Worm (Caenorhabditis elegans) whole organism, young adult: ENCODE data around the gene Y47D7A.6.

Experiments
- B0035.1 ChIP-seq: sonication (generic microtip); optimal IDR thresholded peaks from 2 replicates; lab custom pipeline; 2016; ENCODE audit warnings: missing genetic modification characterization, mild to moderate bottlenecking, missing compliant biosample characterization, missing genotype, missing genetic modification reagents
- B0336.3 ChIP-seq: fragments of 200-800 bp; sonication (Bioruptor generic); IDR thresholded peaks from 2 replicates; pipeline ENCODE4 v1.3.6; 2022; ENCODE audit warnings: missing genetic modification characterization, missing compliant biosample characterization
- C17E4.6 ChIP-seq: fragments of 200-800 bp; sonication (Bioruptor generic); IDR thresholded peaks from 2 replicates; pipeline ENCODE4 v1.3.6; 2022; ENCODE audit warnings: missing genetic modification reagents, missing genetic modification characterization, missing compliant biosample characterization
- D2030.7 ChIP-seq: fragments of 200-800 bp; sonication (Bioruptor generic); IDR thresholded peaks from 2 replicates; pipeline ENCODE4 v1.3.6; 2022; ENCODE audit warnings: missing genetic modification reagents, missing genetic modification characterization, missing compliant biosample characterization
- F22D6.2 ChIP-seq: sonication (generic microtip); optimal IDR thresholded peaks from 2 replicates; lab custom pipeline; 2016; ENCODE audit warnings: mild to moderate bottlenecking, missing genetic modification characterization, missing compliant biosample characterization
- F37B4.10 ChIP-seq: fragments of 200-800 bp; sonication (Bioruptor generic); IDR thresholded peaks from 2 replicates; pipeline ENCODE4 v1.3.6; 2022; ENCODE audit warnings: missing genetic modification characterization, missing compliant biosample characterization
- F57C9.4 ChIP-seq: sonication (generic microtip); optimal IDR thresholded peaks from 2 replicates; lab custom pipeline; 2017; ENCODE audit warnings: mild to moderate bottlenecking, missing genetic modification characterization, missing compliant biosample characterization
- Y53G8AR.9 ChIP-seq: fragments of 200-800 bp; sonication (Bioruptor generic); conservative IDR thresholded peaks from 2 replicates; pipeline ENCODE4 v1.3.6; 2022; ENCODE audit warnings: missing genetic modification reagents, missing genetic modification characterization, missing compliant biosample characterization
- Y56A3A.18 ChIP-seq: fragments of 200-800 bp; sonication (Bioruptor generic); IDR thresholded peaks from 2 replicates; pipeline ENCODE4 v1.3.6; 2022; ENCODE audit warnings: missing genetic modification reagents, missing genetic modification characterization, missing compliant biosample characterization
- Y79H2A.3 ChIP-seq: fragments of 200-800 bp; sonication (Bioruptor generic); conservative IDR thresholded peaks from 2 replicates; pipeline ENCODE4 v1.3.6; 2022; ENCODE audit warnings: missing genetic modification reagents, missing genetic modification characterization, missing compliant biosample characterization
- Y95B8A.8 ChIP-seq: fragments of 200-800 bp; sonication (Bioruptor generic); IDR thresholded peaks from 2 replicates; pipeline ENCODE4 v1.3.6; 2022; ENCODE audit warnings: missing genetic modification reagents, missing genetic modification characterization, missing compliant biosample characterization
- attf-3 ChIP-seq: fragments of 200-800 bp; sonication (Bioruptor generic); conservative IDR thresholded peaks from 2 replicates; pipeline ENCODE4 v1.3.6; 2022; ENCODE audit warnings: missing genetic modification reagents, missing genetic modification characterization, missing compliant biosample characterization
- attf-5 ChIP-seq: fragments of 200-800 bp; sonication (Bioruptor generic); optimal IDR thresholded peaks from 2 replicates; lab custom pipeline; 2018; ENCODE audit warnings: mild to moderate bottlenecking, missing genetic modification characterization, missing compliant biosample characterization
- attf-6 ChIP-seq: fragments of 200-800 bp; sonication (Bioruptor generic); IDR thresholded peaks from 2 replicates; pipeline ENCODE4 v1.3.6; 2022; ENCODE audit warnings: missing genetic modification reagents, missing genetic modification characterization, missing compliant biosample characterization
- bed-2 ChIP-seq: fragments of 200-800 bp; sonication (Bioruptor generic); IDR thresholded peaks from 2 replicates; pipeline ENCODE4 v1.3.6; 2022; ENCODE audit warnings: missing genetic modification reagents, missing genetic modification characterization, missing compliant biosample characterization
- cebp-1 ChIP-seq, 2 experiments: fragments of 200-800 bp in 1 of 2; sonication (Bioruptor generic) in 1 of 2; sonication (generic microtip) in 1 of 2; IDR thresholded peaks in 1 of 2; optimal IDR thresholded peaks in 1 of 2; 2 replicates each; pipeline versions ENCODE4 v1.3.6 to Lab custom; 2017 to 2022; ENCODE audit warnings: missing compliant biosample characterization in 2 of 2, missing genetic modification characterization in 2 of 2, mild to moderate bottlenecking in 1 of 2, missing genetic modification reagents in 1 of 2, moderate library complexity in 1 of 2
- ceh-58 ChIP-seq: fragments of 200-800 bp; sonication (Bioruptor generic); IDR thresholded peaks from 2 replicates; pipeline ENCODE4 v1.3.6; 2022; ENCODE audit warnings: missing genetic modification characterization, missing compliant biosample characterization
- dox-1 ChIP-seq: fragments of 200-800 bp; sonication (Bioruptor generic); IDR thresholded peaks from 2 replicates; pipeline ENCODE4 v1.3.6; 2022; ENCODE audit warnings: missing genetic modification reagents, missing genetic modification characterization, missing compliant biosample characterization
- efl-1 ChIP-seq: fragments of 150-350 bp; optimal IDR thresholded peaks from 2 replicates; lab custom pipeline; 2014; ENCODE audit warnings: missing biosample characterization, missing genetic modification reagents, missing genetic modification characterization
- him-1 ChIP-seq: sonication (generic microtip); optimal IDR thresholded peaks from 2 replicates; lab custom pipeline; 2016; ENCODE audit warnings: missing genotype, missing genetic modification reagents, missing genetic modification characterization, missing compliant biosample characterization
- hlh-12 ChIP-seq: sonication (generic microtip); optimal IDR thresholded peaks from 2 replicates; lab custom pipeline; 2016; ENCODE audit warnings: missing genetic modification characterization, missing compliant biosample characterization
- hsf-1 ChIP-seq: fragments of 200-800 bp; sonication (Bioruptor generic); IDR thresholded peaks from 2 replicates; pipeline ENCODE4 v1.3.6; 2022; ENCODE audit warnings: missing genetic modification reagents, missing genetic modification characterization, missing compliant biosample characterization
- let-607 ChIP-seq, 2 experiments: fragments of 200-800 bp in 1 of 2; sonication (Bioruptor generic) in 1 of 2; sonication (generic microtip) in 1 of 2; optimal IDR thresholded peaks; 2 replicates each; lab custom pipeline; 2016 to 2018; ENCODE audit warnings: mild to moderate bottlenecking in 2 of 2, missing compliant biosample characterization in 2 of 2, missing genetic modification characterization in 2 of 2, moderate library complexity in 2 of 2, missing genotype in 1 of 2
- lin-26 ChIP-seq: fragments of 200-800 bp; sonication (Bioruptor generic); IDR thresholded peaks from 2 replicates; pipeline ENCODE4 v1.3.6; 2022; ENCODE audit warnings: missing genetic modification reagents, missing genetic modification characterization, missing compliant biosample characterization
- lin-40 ChIP-seq: sonication (generic microtip); optimal IDR thresholded peaks from 2 replicates; lab custom pipeline; 2016; ENCODE audit warnings: missing genetic modification characterization, mild to moderate bottlenecking, missing compliant biosample characterization, missing genotype, missing genetic modification reagents
- lin-54 ChIP-seq: fragments of 200-800 bp; sonication (Bioruptor generic); optimal IDR thresholded peaks from 2 replicates; lab custom pipeline; 2018; ENCODE audit warnings: mild to moderate bottlenecking, missing genetic modification characterization, missing compliant biosample characterization
- lir-1 ChIP-seq: fragments of 200-800 bp; sonication (Bioruptor generic); conservative IDR thresholded peaks from 2 replicates; pipeline ENCODE4 v1.3.6; 2022; ENCODE audit warnings: missing genetic modification reagents, missing genetic modification characterization, missing compliant biosample characterization
- lsy-27 ChIP-seq: sonication (generic microtip); optimal IDR thresholded peaks from 2 replicates; lab custom pipeline; 2017; ENCODE audit warnings: missing genetic modification characterization, mild to moderate bottlenecking, missing compliant biosample characterization, antibody characterized with exemption, missing genotype, borderline replicate concordance; ENCODE audit not compliant: insufficient read depth
- madf-10 ChIP-seq: sonication (generic microtip); optimal IDR thresholded peaks from 2 replicates; lab custom pipeline; 2016; ENCODE audit warnings: mild to moderate bottlenecking, missing genetic modification characterization, missing compliant biosample characterization
- madf-3 ChIP-seq: fragments of 200-800 bp; sonication (Bioruptor generic); IDR thresholded peaks from 2 replicates; pipeline ENCODE4 v1.3.6; 2022; ENCODE audit warnings: missing genetic modification reagents, missing genetic modification characterization, missing compliant biosample characterization
- madf-6 ChIP-seq: fragments of 200-800 bp; sonication (Bioruptor generic); IDR thresholded peaks from 2 replicates; pipeline ENCODE4 v1.3.6; 2022; ENCODE audit warnings: missing genetic modification reagents, missing genetic modification characterization, missing compliant biosample characterization
- madf-8 ChIP-seq: fragments of 200-800 bp; sonication (Bioruptor generic); conservative IDR thresholded peaks from 2 replicates; pipeline ENCODE4 v1.3.6; 2022; ENCODE audit warnings: missing genetic modification reagents, missing genetic modification characterization, missing compliant biosample characterization
- nfya-1 ChIP-seq: sonication (generic microtip); optimal IDR thresholded peaks from 2 replicates; lab custom pipeline; 2017; ENCODE audit warnings: antibody characterized with exemption, missing compliant biosample characterization, missing genetic modification characterization, borderline replicate concordance; ENCODE audit not compliant: insufficient read depth
- nhr-90 ChIP-seq: sonication (generic microtip); optimal IDR thresholded peaks from 2 replicates; lab custom pipeline; 2016; ENCODE audit warnings: missing genotype, mild to moderate bottlenecking, missing genetic modification characterization, missing compliant biosample characterization
- pbrm-1 ChIP-seq: fragments of 200-800 bp; sonication (Bioruptor generic); IDR thresholded peaks from 2 replicates; pipeline ENCODE4 v1.3.6; 2022; ENCODE audit warnings: missing genetic modification reagents, missing genetic modification characterization, missing compliant biosample characterization
- pha-4 ChIP-seq: fragments of 150-350 bp; sonication (generic microtip); optimal IDR thresholded peaks from 2 replicates; lab custom pipeline; 2014; ENCODE audit warnings: missing biosample characterization, missing genetic modification reagents, missing genetic modification characterization
- snpc-1.3 ChIP-seq: sonication (generic microtip); optimal IDR thresholded peaks from 2 replicates; lab custom pipeline; 2017; ENCODE audit warnings: missing genetic modification characterization, mild to moderate bottlenecking, missing compliant biosample characterization, antibody characterized with exemption, moderate library complexity, missing genotype, missing genetic modification reagents; ENCODE audit not compliant: insufficient read depth
- snpc-3.4 ChIP-seq: sonication (generic microtip); optimal IDR thresholded peaks from 2 replicates; lab custom pipeline; 2017; ENCODE audit warnings: missing genetic modification characterization, mild to moderate bottlenecking, missing compliant biosample characterization, antibody characterized with exemption, moderate library complexity, missing genotype, missing genetic modification reagents
- tlf-1 ChIP-seq: fragments of 200-800 bp; sonication (Bioruptor generic); optimal IDR thresholded peaks from 2 replicates; lab custom pipeline; 2018; ENCODE audit warnings: mild to moderate bottlenecking, missing genetic modification characterization, missing compliant biosample characterization
- xnd-1 ChIP-seq: sonication (generic microtip); optimal IDR thresholded peaks from 2 replicates; lab custom pipeline; 2016; ENCODE audit warnings: missing genotype, missing genetic modification reagents, missing genetic modification characterization, missing compliant biosample characterization
- ztf-26 ChIP-seq: sonication (generic microtip); optimal IDR thresholded peaks from 2 replicates; lab custom pipeline; 2017; ENCODE audit warnings: missing genetic modification characterization, missing compliant biosample characterization
- ztf-3 ChIP-seq: fragments of 200-800 bp; sonication (Bioruptor generic); optimal IDR thresholded peaks from 2 replicates; lab custom pipeline; 2018; ENCODE audit warnings: mild to moderate bottlenecking, missing genetic modification characterization, missing compliant biosample characterization

The Y47D7A.6 gene

ce11 chrV:4375807-4376564 lies 42.0 kb downstream of the Y47D7A.6 start, which contains the start of gene F32D1.7 (continued):
- no peak for TF ChIP-seq nhr-90
- no peak; the same call in 1 of the 2 replicates for TF ChIP-seq lir-1 (GFP tag; lab: Robert Waterston, UW)
- no peak for TF ChIP-seq ztf-26

DNA sequence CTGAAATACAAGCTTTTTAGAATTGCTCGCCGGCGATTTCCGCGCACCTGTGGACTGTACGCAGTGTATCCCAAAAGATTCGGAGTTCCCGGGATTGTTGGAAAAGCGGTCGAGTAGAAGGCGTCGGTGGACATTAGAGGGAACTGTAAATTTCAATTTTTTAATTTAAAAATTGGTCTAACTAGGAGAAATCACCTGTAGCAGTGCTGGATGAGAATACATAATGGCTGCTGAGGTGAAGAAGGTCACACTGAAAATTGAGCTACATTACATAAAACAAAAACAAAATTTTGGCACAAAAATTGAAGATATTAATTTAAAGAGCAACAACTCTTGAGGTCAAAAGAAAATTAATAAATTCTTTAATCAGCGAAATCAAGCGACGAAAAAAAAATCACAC lies 43.4 kb downstream of the Y47D7A.6 start, which contains the start of gene neg-1:
Gene neg-1, minus strand, starts transcription at position 250 of the 400 bp plus-strand sequence.
- TF ChIP-seq hsf-1 (GFP tag; lab: Robert Waterston, UW) (0 out of 2 replicates have a peak, but pooled peaks have one; percentile 51), B0336.3 (peak; percentile 17; the same call in 1 of the 2 replicates), Y53G8AR.9 (GFP tag; lab: Robert Waterston, UW) (0 out of 2 replicates have a peak, but pooled peaks have one; percentile 18), madf-3 (GFP tag; lab: Robert Waterston, UW) (peak; percentile 63; the same call in 1 of the 2 replicates), lin-54 (peak; percentile 3), attf-6 (GFP tag; lab: Robert Waterston, UW) (0 out of 2 replicates have a peak, but pooled peaks have one; percentile 21), dox-1 (no peak), attf-5 (GFP tag; lab: Kevin White, UChicago) (no peak), F22D6.2 (tag; lab: Kevin White, UChicago) (no peak), efl-1 (GFP tag; lab: Kevin White, UChicago) (peak; percentile 18), him-1 (tag; lab: Kevin White, UChicago) (no peak), Y79H2A.3 (GFP tag; lab: Robert Waterston, UW) (peak; percentile 28; the same call in 1 of the 2 replicates), xnd-1 (peak; percentile 43), madf-6 (peak; percentile 58)

DNA sequence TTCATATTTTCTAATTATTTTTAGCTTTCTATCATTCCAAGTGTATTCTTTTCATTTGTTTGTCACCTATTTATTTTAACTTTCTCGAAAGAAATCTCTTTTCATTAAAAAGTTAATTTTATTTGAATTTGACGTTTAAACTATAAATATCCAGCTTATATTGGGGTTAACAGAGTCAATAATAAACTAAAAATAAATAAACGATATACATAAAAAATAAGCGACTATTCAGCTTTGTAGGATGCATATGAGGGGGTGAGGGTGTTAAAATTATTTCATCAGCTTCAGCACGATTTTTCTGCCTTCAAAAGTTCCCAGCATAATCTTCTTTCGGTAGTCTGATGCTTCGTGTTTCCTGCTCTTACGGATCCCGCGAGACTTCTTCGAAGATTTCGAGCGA lies 44.4 kb downstream of the Y47D7A.6 start:
- TF ChIP-seq attf-3 (GFP tag; lab: Robert Waterston, UW) = no peak
- no peak for TF ChIP-seq lin-26
- no peak for TF ChIP-seq B0336.3
- no peak for TF ChIP-seq Y56A3A.18 (GFP tag; lab: Robert Waterston, UW)
- TF ChIP-seq nfya-1 (tag; lab: Kevin White, UChicago) = no peak
- no peak for TF ChIP-seq madf-10 (tag; lab: Kevin White, UChicago)
- TF ChIP-seq F57C9.4 (tag; lab: Kevin White, UChicago) = no peak
- no peak for TF ChIP-seq F22D6.2 (tag; lab: Kevin White, UChicago)
- no peak for TF ChIP-seq xnd-1
- no peak for TF ChIP-seq cebp-1 (GFP tag; IDR thresholded peaks at IDR 0.05; lab: Robert Waterston, UW)
- peak; percentile 14 for TF ChIP-seq cebp-1 (tag; optimal IDR thresholded peaks at IDR 0.05; lab: Kevin White, UChicago)
- TF ChIP-seq hlh-12 (tag; lab: Kevin White, UChicago) = no peak
- no peak for TF ChIP-seq B0035.1 (tag; lab: Kevin White, UChicago)
- TF ChIP-seq tlf-1 (GFP tag; lab: Kevin White, UChicago) = no peak
- no peak for TF ChIP-seq him-1 (tag; lab: Kevin White, UChicago)
- TF ChIP-seq let-607 (tag; optimal IDR thresholded peaks at IDR 0.05; lab: Kevin White, UChicago) = no peak
- no peak for TF ChIP-seq F37B4.10 (GFP tag; lab: Robert Waterston, UW)
- TF ChIP-seq D2030.7 = 0 out of 2 replicates have a peak, but pooled peaks have one; percentile 28
- no peak for TF ChIP-seq lin-40
- no peak for TF ChIP-seq C17E4.6 (GFP tag; lab: Robert Waterston, UW)
- no peak for TF ChIP-seq lsy-27 (tag; lab: Kevin White, UChicago)
- TF ChIP-seq pha-4 = no peak
- no peak for TF ChIP-seq ceh-58
- TF ChIP-seq Y95B8A.8 = no peak
- TF ChIP-seq bed-2 = no peak
- peak; percentile 51 for TF ChIP-seq snpc-1.3 (tag; lab: Kevin White, UChicago)
- TF ChIP-seq madf-8 (GFP tag; lab: Robert Waterston, UW) = 0 out of 2 replicates have a peak, but pooled peaks have one; percentile 14
- peak; percentile 44 for TF ChIP-seq snpc-3.4 (tag; lab: Kevin White, UChicago)
- no peak for TF ChIP-seq pbrm-1
- TF ChIP-seq ztf-3 (GFP tag; lab: Kevin White, UChicago) = no peak
